Fruit fly (Drosophila melanogaster) whole organism, embryonic: ENCODE measurements around the gene Vps52.
A peak's percentile ranks its signal among the peaks of the same experiment; 100 is the strongest.

Experiments
- B-H2 ChIP-seq: fragments of 200-800 bp; sonication (Bioruptor generic); optimal IDR thresholded peaks from 2 replicates; lab custom pipeline; 2018; ENCODE audit warnings: missing biosample characterization, mild to moderate bottlenecking, missing genetic modification characterization
- Bdp1 ChIP-seq: fragments of 200-800 bp; sonication (Bioruptor generic); optimal IDR thresholded peaks from 3 replicates; lab custom pipeline; 2016; ENCODE audit warnings: missing biosample characterization, missing genetic modification characterization
- CG10209 ChIP-seq: fragments of 200-800 bp; sonication (Bioruptor generic); optimal IDR thresholded peaks from 3 replicates; lab custom pipeline; 2017; ENCODE audit warnings: missing biosample characterization, mild to moderate bottlenecking, missing genetic modification characterization, missing genetic modification reagents
- CG11695 ChIP-seq: fragments of 200-800 bp; sonication (Bioruptor generic); IDR thresholded peaks from 3 replicates; pipeline ENCODE4 v1.3.6; 2022; ENCODE audit warnings: missing biosample characterization, missing genetic modification characterization
- CG12219 ChIP-seq: fragments of 200-800 bp; sonication (Bioruptor generic); optimal IDR thresholded peaks from 3 replicates; lab custom pipeline; 2018; ENCODE audit warnings: missing biosample characterization, mild to moderate bottlenecking, missing genetic modification characterization
- CG13123 ChIP-seq: fragments of 200-800 bp; sonication (Bioruptor generic); optimal IDR thresholded peaks from 2 replicates; lab custom pipeline; 2016; ENCODE audit warnings: missing biosample characterization, missing genetic modification characterization
- CG13296 ChIP-seq: fragments of 200-800 bp; sonication (Bioruptor generic); optimal IDR thresholded peaks from 3 replicates; lab custom pipeline; 2018; ENCODE audit warnings: missing biosample characterization, mild to moderate bottlenecking, missing genetic modification characterization
- CG15269 ChIP-seq: fragments of 200-800 bp; sonication (Bioruptor generic); optimal IDR thresholded peaks from 2 replicates; lab custom pipeline; 2018; ENCODE audit warnings: missing biosample characterization, mild to moderate bottlenecking, missing genetic modification characterization, moderate library complexity
- CG1602 ChIP-seq: fragments of 200-800 bp; sonication (Bioruptor generic); optimal IDR thresholded peaks from 3 replicates; lab custom pipeline; 2016; ENCODE audit warnings: missing biosample characterization, missing genetic modification characterization
- CG17359 ChIP-seq: fragments of 200-800 bp; sonication (Bioruptor generic); optimal IDR thresholded peaks from 3 replicates; lab custom pipeline; 2018; ENCODE audit warnings: missing biosample characterization, mild to moderate bottlenecking, missing genetic modification characterization, moderate library complexity
- CG17361 ChIP-seq: fragments of 200-800 bp; sonication (Bioruptor generic); IDR thresholded peaks from 3 replicates; pipeline ENCODE4 v1.3.6; 2022; ENCODE audit warnings: missing biosample characterization, missing genetic modification characterization
- CG17568 ChIP-seq: fragments of 200-800 bp; sonication (Bioruptor generic); optimal IDR thresholded peaks from 2 replicates; lab custom pipeline; 2018; ENCODE audit warnings: missing biosample characterization, mild to moderate bottlenecking, missing genetic modification characterization, moderate library complexity
- CG17612 ChIP-seq: fragments of 200-800 bp; sonication (Bioruptor generic); IDR thresholded peaks from 2 replicates; pipeline ENCODE4 v1.3.6; 2022; ENCODE audit warnings: missing biosample characterization, missing genetic modification characterization
- CG18619 ChIP-seq: fragments of 200-800 bp; sonication (Bioruptor generic); optimal IDR thresholded peaks from 3 replicates; lab custom pipeline; 2017; ENCODE audit warnings: missing biosample characterization, mild to moderate bottlenecking, missing genetic modification characterization
- CG2116 ChIP-seq: fragments of 200-800 bp; sonication (Bioruptor generic); optimal IDR thresholded peaks from 3 replicates; lab custom pipeline; 2018; ENCODE audit warnings: missing biosample characterization, mild to moderate bottlenecking, missing genetic modification characterization
- CG30403 ChIP-seq: fragments of 200-800 bp; sonication (Bioruptor generic); optimal IDR thresholded peaks from 3 replicates; lab custom pipeline; 2016; ENCODE audit warnings: missing biosample characterization, missing genetic modification characterization
- CG34224 ChIP-seq: fragments of 200-800 bp; sonication (Bioruptor generic); IDR thresholded peaks from 3 replicates; pipeline ENCODE4 v1.3.6; 2022; ENCODE audit warnings: missing biosample characterization, missing genetic modification characterization; ENCODE audit not compliant: partially characterized antibody
- CG42726 ChIP-seq: fragments of 200-800 bp; sonication (Bioruptor generic); IDR thresholded peaks from 2 replicates; pipeline ENCODE4 v1.3.6; 2022; ENCODE audit warnings: missing biosample characterization, missing genetic modification characterization; ENCODE audit not compliant: partially characterized antibody
- CG4854 ChIP-seq: fragments of 200-800 bp; sonication (Bioruptor generic); optimal IDR thresholded peaks from 2 replicates; lab custom pipeline; 2016; ENCODE audit warnings: missing biosample characterization, missing genetic modification characterization, inconsistent platforms
- CG6254 ChIP-seq: fragments of 200-800 bp; sonication (Bioruptor generic); optimal IDR thresholded peaks from 3 replicates; lab custom pipeline; 2017; ENCODE audit warnings: mild to moderate bottlenecking, missing biosample characterization, missing genetic modification reagents, missing genetic modification characterization
- CG7928 ChIP-seq: fragments of 200-800 bp; sonication (Bioruptor generic); optimal IDR thresholded peaks from 2 replicates; lab custom pipeline; 2017; ENCODE audit warnings: missing biosample characterization, mild to moderate bottlenecking, missing genetic modification characterization
- CG8765 ChIP-seq: fragments of 200-800 bp; sonication (Bioruptor generic); IDR thresholded peaks from 2 replicates; pipeline ENCODE4 v1.3.6; 2022; ENCODE audit warnings: missing biosample characterization, missing genetic modification characterization
- CoRest ChIP-seq: fragments of 200-800 bp; sonication (Bioruptor generic); optimal IDR thresholded peaks from 3 replicates; lab custom pipeline; 2018; ENCODE audit warnings: missing biosample characterization, mild to moderate bottlenecking, missing genetic modification characterization, moderate library complexity
- Dek ChIP-seq: fragments of 200-800 bp; sonication (Bioruptor generic); optimal IDR thresholded peaks from 3 replicates; lab custom pipeline; 2019; ENCODE audit warnings: missing biosample characterization, mild to moderate bottlenecking, missing genetic modification characterization, moderate library complexity
- Dll ChIP-seq: fragments of 200-800 bp; sonication (Bioruptor generic); IDR thresholded peaks from 4 replicates; pipeline ENCODE4 v1.3.6; 2022; ENCODE audit warnings: missing biosample characterization, missing genetic modification characterization; ENCODE audit not compliant: partially characterized antibody
- HLHmδ ChIP-seq: fragments of 200-800 bp; sonication (Bioruptor generic); optimal IDR thresholded peaks from 2 replicates; lab custom pipeline; 2018; ENCODE audit warnings: missing biosample characterization, mild to moderate bottlenecking, missing genetic modification characterization, moderate library complexity
- Jarid2 ChIP-seq: fragments of 200-800 bp; sonication (Bioruptor generic); optimal IDR thresholded peaks from 3 replicates; lab custom pipeline; 2017; ENCODE audit warnings: mild to moderate bottlenecking, missing biosample characterization, missing genetic modification reagents, missing genetic modification characterization
- Ptx1 ChIP-seq: fragments of 200-800 bp; sonication (Bioruptor generic); IDR thresholded peaks from 2 replicates; pipeline ENCODE4 v1.3.6; 2022; ENCODE audit warnings: missing biosample characterization, missing genetic modification characterization
- Rx ChIP-seq: fragments of 200-800 bp; sonication (Bioruptor generic); IDR thresholded peaks from 2 replicates; pipeline ENCODE4 v1.3.6; 2022; ENCODE audit warnings: missing biosample characterization, missing genetic modification characterization
- Side ChIP-seq: fragments of 200-800 bp; sonication (Bioruptor generic); optimal IDR thresholded peaks from 2 replicates; lab custom pipeline; 2016; ENCODE audit warnings: missing biosample characterization, missing genetic modification characterization
- Sox102F ChIP-seq: fragments of 200-800 bp; sonication (Bioruptor generic); optimal IDR thresholded peaks from 2 replicates; lab custom pipeline; 2018; ENCODE audit warnings: missing biosample characterization, mild to moderate bottlenecking, missing genetic modification characterization, moderate library complexity
- Trl ChIP-seq, 3 experiments: fragments of >200 bp in 2 of 3; fragments of 200-800 bp in 1 of 3; sonication (Bioruptor generic) in 1 of 3; optimal IDR thresholded peaks; 2 replicates in 1 of 3; 3 replicates in 2 of 3; lab custom pipeline; 2016 to 2017; ENCODE audit warnings: missing biosample characterization in 1 of 3, missing genetic modification characterization in 1 of 3
- ara ChIP-seq: fragments of 200-800 bp; sonication (Bioruptor generic); IDR thresholded peaks from 2 replicates; pipeline ENCODE4 v1.3.6; 2022; ENCODE audit warnings: missing biosample characterization, missing genetic modification characterization
- dan ChIP-seq: fragments of 200-800 bp; sonication (Bioruptor generic); IDR thresholded peaks from 2 replicates; pipeline ENCODE4 v1.3.6; 2022; ENCODE audit warnings: missing biosample characterization, missing genetic modification characterization
- danr ChIP-seq: fragments of 200-800 bp; sonication (Bioruptor generic); IDR thresholded peaks from 2 replicates; pipeline ENCODE4 v1.3.6; 2022; ENCODE audit warnings: missing biosample characterization, missing genetic modification characterization
- dysf ChIP-seq: fragments of 200-800 bp; sonication (Bioruptor generic); IDR thresholded peaks from 3 replicates; pipeline ENCODE4 v1.3.6; 2022; ENCODE audit warnings: missing biosample characterization, missing genetic modification characterization
- fd96Cb ChIP-seq: fragments of 200-800 bp; sonication (Bioruptor generic); optimal IDR thresholded peaks from 2 replicates; lab custom pipeline; 2018; ENCODE audit warnings: missing biosample characterization, mild to moderate bottlenecking, missing genetic modification characterization, moderate library complexity
- gcm2 ChIP-seq: fragments of 200-800 bp; sonication (Bioruptor generic); optimal IDR thresholded peaks from 2 replicates; lab custom pipeline; 2016; ENCODE audit warnings: missing biosample characterization, missing genetic modification characterization
- gem ChIP-seq: fragments of 200-800 bp; sonication (Bioruptor generic); optimal IDR thresholded peaks from 2 replicates; lab custom pipeline; 2019; ENCODE audit warnings: missing biosample characterization, mild to moderate bottlenecking, missing genetic modification characterization, moderate library complexity
- inv ChIP-seq: fragments of 200-800 bp; sonication (Bioruptor generic); IDR thresholded peaks from 2 replicates; pipeline ENCODE4 v1.3.6; 2022; ENCODE audit warnings: missing biosample characterization, missing genetic modification characterization; ENCODE audit not compliant: partially characterized antibody
- lab ChIP-seq: fragments of 200-800 bp; sonication (Bioruptor generic); optimal IDR thresholded peaks from 3 replicates; lab custom pipeline; 2017; ENCODE audit warnings: missing biosample characterization, missing genetic modification characterization, mild to moderate bottlenecking, moderate library complexity, missing genetic modification reagents
- lbe ChIP-seq: fragments of 200-800 bp; sonication (Bioruptor generic); optimal IDR thresholded peaks from 2 replicates; lab custom pipeline; 2016; ENCODE audit warnings: missing biosample characterization, mild to moderate bottlenecking, missing genetic modification characterization
- pnt ChIP-seq: fragments of 200-800 bp; sonication (Bioruptor generic); optimal IDR thresholded peaks from 3 replicates; lab custom pipeline; 2016; ENCODE audit warnings: missing biosample characterization, missing genetic modification characterization
- slbo ChIP-seq: fragments of 200-800 bp; sonication (Bioruptor generic); IDR thresholded peaks from 2 replicates; pipeline ENCODE4 v1.3.6; 2022; ENCODE audit warnings: missing biosample characterization, missing genetic modification characterization
- slp2 ChIP-seq: fragments of 200-800 bp; sonication (Bioruptor generic); optimal IDR thresholded peaks from 2 replicates; lab custom pipeline; 2016; ENCODE audit warnings: missing biosample characterization, missing genetic modification characterization
- sna ChIP-seq: fragments of 200-800 bp; sonication (Bioruptor generic); IDR thresholded peaks from 2 replicates; pipeline ENCODE4 v1.3.6; 2022; ENCODE audit warnings: missing biosample characterization, missing genetic modification characterization; ENCODE audit not compliant: partially characterized antibody
- stc ChIP-seq: fragments of 200-800 bp; sonication (Bioruptor generic); IDR thresholded peaks from 2 replicates; pipeline ENCODE4 v1.3.6; 2022; ENCODE audit warnings: missing biosample characterization, missing genetic modification characterization
- tgo ChIP-seq: fragments of 200-800 bp; sonication (Bioruptor generic); IDR thresholded peaks from 3 replicates; pipeline ENCODE4 v1.3.6; 2022; ENCODE audit warnings: missing biosample characterization, missing genetic modification characterization
- ttk ChIP-seq: fragments of 200-800 bp; sonication (Bioruptor generic); IDR thresholded peaks from 2 replicates; pipeline ENCODE4 v2.1.2; 2022; ENCODE audit warnings: missing biosample characterization, missing genetic modification characterization
- vvl ChIP-seq: fragments of 200-800 bp; sonication (Bioruptor generic); IDR thresholded peaks from 2 replicates; pipeline ENCODE4 v1.3.6; 2022; ENCODE audit warnings: missing biosample characterization, missing genetic modification characterization

The Vps52 gene

DNA sequence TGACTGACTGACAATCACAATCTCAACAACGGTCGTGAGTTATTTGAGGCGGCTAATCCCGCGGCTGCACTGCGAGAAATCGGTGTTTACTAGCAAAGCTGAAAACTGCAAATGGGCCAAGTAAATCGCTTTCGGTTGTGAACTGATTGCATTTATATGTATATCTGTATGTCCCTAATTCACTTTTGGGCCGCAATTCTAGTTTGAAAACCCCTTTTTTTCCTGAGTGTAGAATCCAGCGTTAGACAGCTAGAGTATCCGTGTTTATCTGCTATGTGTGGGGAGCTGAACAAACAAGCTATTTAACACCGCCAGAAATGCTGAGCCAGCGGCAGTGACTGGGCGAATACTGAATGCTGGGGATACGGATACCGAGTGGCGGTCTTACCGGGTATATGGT is 47.0 kb downstream of the Vps52 start (continued):
- TF ChIP-seq CG2116 (GFP tag; lab: Kevin White, UChicago) (peak; percentile 34), ara (GFP tag; lab: Robert Waterston, UW) (peak; percentile 93), CG17612 (peak; percentile 63), dysf (peak; percentile 80), CG34224 (GFP tag; lab: Robert Waterston, UW) (no peak), CG1602 (GFP tag; lab: Kevin White, UChicago) (peak; percentile 90), pnt (GFP tag; lab: Kevin White, UChicago) (peak; percentile 96), Sox102F (peak; percentile 62), CG30403 (GFP tag; lab: Kevin White, UChicago) (peak; percentile 85), slbo (peak; percentile 85), stc (GFP tag; lab: Robert Waterston, UW) (peak; percentile 75), Rx (GFP tag; lab: Robert Waterston, UW) (peak; percentile 86), CG12219 (peak; percentile 88), CG10209 (peak; percentile 76), CG13123 (GFP tag; lab: Kevin White, UChicago) (peak; percentile 65), CG42726 (GFP tag; lab: Robert Waterston, UW) (no peak), vvl (GFP tag; lab: Robert Waterston, UW) (peak; percentile 89), Trl (optimal IDR thresholded peaks at IDR 0.05; lab: Kevin White, UChicago) (no peak), Trl (GFP tag; optimal IDR thresholded peaks at IDR 0.05; lab: Kevin White, UChicago) (peak; percentile 83), inv (no peak), CoRest (tag; lab: Kevin White, UChicago) (peak; percentile 81), CG4854 (peak; percentile 55), Jarid2 (peak; percentile 58), lbe (GFP tag; lab: Kevin White, UChicago) (no peak), ttk (GFP tag; lab: Robert Waterston, UW) (peak; percentile 78), CG7928 (GFP tag; lab: Kevin White, UChicago) (no peak), lab (GFP tag; lab: Kevin White, UChicago) (peak; percentile 70), Dll (no peak), gcm2 (GFP tag; lab: Kevin White, UChicago) (peak; percentile 79), Ptx1 (peak; percentile 79), CG13296 (GFP tag; lab: Kevin White, UChicago) (no peak), CG17359 (tag; lab: Kevin White, UChicago) (peak; percentile 68), Bdp1 (GFP tag; lab: Kevin White, UChicago) (peak; percentile 76), CG15269 (tag; lab: Kevin White, UChicago) (peak; percentile 77), HLHmδ (GFP tag; lab: Kevin White, UChicago) (no peak), CG17361 (GFP tag; lab: Robert Waterston, UW) (peak; percentile 75), CG17568 (GFP tag; lab: Kevin White, UChicago) (peak; percentile 72), B-H2 (no peak), fd96Cb (tag; lab: Kevin White, UChicago) (peak; percentile 84), Side (GFP tag; lab: Kevin White, UChicago) (peak; percentile 93), CG8765 (GFP tag; lab: Robert Waterston, UW) (peak; percentile 88), tgo (GFP tag; lab: Robert Waterston, UW) (peak; percentile 71), CG18619 (GFP tag; lab: Kevin White, UChicago) (peak; percentile 66), sna (GFP tag; lab: Robert Waterston, UW) (no peak), slp2 (peak; percentile 94), Dek (peak; percentile 71), gem (tag; lab: Kevin White, UChicago) (peak; percentile 93), danr (GFP tag; lab: Robert Waterston, UW) (peak; percentile 72), dan (GFP tag; lab: Robert Waterston, UW) (peak; percentile 89), CG11695 (GFP tag; lab: Robert Waterston, UW) (peak; percentile 74), CG6254 (GFP tag; lab: Kevin White, UChicago) (peak; percentile 53)
